Worm (Caenorhabditis elegans): Measurements from ENCODE around the gene C54E10.11.

DNA sequence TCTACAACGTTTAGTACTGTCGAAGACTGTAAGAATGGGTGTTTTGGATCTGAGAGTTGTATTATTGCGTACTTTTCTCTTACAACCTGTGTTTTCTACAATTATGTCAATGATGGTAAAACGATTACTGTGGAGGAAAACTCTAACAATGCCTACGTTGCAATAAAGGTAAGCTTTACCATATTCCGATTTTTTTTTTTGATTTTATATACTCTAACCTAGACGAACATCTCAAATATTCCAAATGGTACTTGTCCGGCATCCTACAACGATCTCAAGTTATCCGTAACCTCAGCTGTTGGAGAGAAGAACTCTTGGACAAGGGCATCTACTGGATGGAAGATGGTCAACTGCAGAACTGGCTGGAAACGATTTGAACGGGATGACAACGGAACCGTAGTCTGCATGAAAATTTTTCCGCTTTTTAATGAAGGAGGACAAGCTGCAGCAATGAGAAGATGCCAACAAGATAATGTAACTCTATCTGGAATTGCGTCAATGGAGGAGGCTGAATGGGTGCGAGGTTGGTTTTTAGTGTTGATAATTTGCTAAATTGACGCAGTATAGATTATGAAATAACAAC is 30.1 kb downstream of the C54E10.11 start:
- TF ChIP-seq W03F9.2 (tag; optimal IDR thresholded peaks at IDR 0.05) (no peak), him-1 (tag; optimal IDR thresholded peaks at IDR 0.05) (no peak)
